Fruit fly (Drosophila melanogaster): ENCODE results near the gene GATAd.

DNA sequence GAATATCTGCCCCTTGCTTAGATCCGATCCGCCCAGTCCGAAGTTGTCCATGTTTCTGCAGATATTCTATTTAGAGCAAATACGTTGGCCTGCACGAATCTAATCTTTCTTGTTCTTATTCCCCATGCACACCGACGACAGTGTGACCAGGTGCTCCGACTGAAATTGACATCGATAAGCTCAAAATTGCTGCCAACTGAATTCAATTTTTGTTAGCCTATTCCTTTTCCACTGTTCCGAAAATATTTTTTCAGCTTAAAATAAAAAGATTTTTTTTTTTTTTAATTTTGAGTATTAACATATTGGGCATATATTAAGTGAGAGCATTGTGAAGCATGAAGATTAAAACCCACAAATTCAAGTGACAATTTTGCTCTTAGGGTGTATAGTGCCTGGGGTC lies 29.7 kb upstream of the GATAd start, which contains the start of gene nmd:
- TF ChIP-seq tll (GFP tag; optimal IDR thresholded peaks at IDR 0.05) (no peak), CG13424 (tag; optimal IDR thresholded peaks at IDR 0.05) (no peak), CG17802 (tag; optimal IDR thresholded peaks at IDR 0.05) (no peak), Dfd (GFP tag; optimal IDR thresholded peaks at IDR 0.05) (no peak), CG8924 (tag; optimal IDR thresholded peaks at IDR 0.05) (no peak), CG10431 (GFP tag; optimal IDR thresholded peaks at IDR 0.05) (peak; percentile 91), hkb (optimal IDR thresholded peaks at IDR 0.05) (no peak), hkb (GFP tag; IDR thresholded peaks at IDR 0.05) (no peak)

All from whole organism, embryonic.